Fruit fly (Drosophila melanogaster) whole organism, pupa: ENCODE measurements around the gene lute.

Experiments
- CG14655 ChIP-seq: fragments of 200-800 bp; sonication (Bioruptor generic); optimal IDR thresholded peaks from 3 replicates; lab custom pipeline; 2017; ENCODE audit warnings: mild to moderate bottlenecking, missing biosample characterization, missing genetic modification reagents, missing genetic modification characterization
- CG4496 ChIP-seq: fragments of 200-800 bp; sonication (Bioruptor generic); IDR thresholded peaks from 3 replicates; pipeline ENCODE4 v1.3.6; 2022; ENCODE audit warnings: missing biosample characterization, missing genetic modification characterization
- EcR ChIP-seq: fragments of 200-800 bp; sonication (Bioruptor generic); optimal IDR thresholded peaks from 3 replicates; lab custom pipeline; 2019; ENCODE audit warnings: missing biosample characterization, missing genetic modification characterization, mild to moderate bottlenecking, moderate library complexity, missing genetic modification reagents
- Ets98B ChIP-seq: fragments of 200-800 bp; sonication (Bioruptor generic); IDR thresholded peaks from 2 replicates; pipeline ENCODE4 v1.3.6; 2022; ENCODE audit warnings: missing biosample characterization, missing genetic modification characterization
- gl ChIP-seq: fragments of 200-800 bp; sonication (Bioruptor generic); optimal IDR thresholded peaks from 2 replicates; lab custom pipeline; 2018; ENCODE audit warnings: missing biosample characterization, mild to moderate bottlenecking, missing genetic modification characterization

DNA sequence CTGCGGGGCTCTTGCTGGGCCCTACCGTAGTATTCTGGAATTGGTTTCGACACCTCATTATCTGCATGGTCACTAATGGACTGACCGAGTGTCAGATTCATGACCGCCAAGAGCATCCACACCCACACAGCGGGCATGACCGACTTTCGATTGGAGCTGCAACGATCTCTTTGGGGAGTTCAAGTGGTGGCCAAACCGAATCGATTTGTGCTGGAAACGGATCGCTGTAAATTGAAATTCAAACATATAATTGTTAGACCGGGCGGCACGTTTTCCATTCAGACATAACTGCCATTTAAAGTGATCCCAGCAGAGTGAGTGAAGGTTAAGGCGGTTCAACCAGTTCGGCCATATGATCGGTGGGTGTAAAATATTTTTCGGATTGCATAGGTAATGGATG is 26.7 kb downstream of the lute start, which contains the start of the genes CG42824 and CG42798:
- no peak for TF ChIP-seq CG4496 (GFP tag; lab: Robert Waterston, UW)
- TF ChIP-seq gl (tag; lab: Kevin White, UChicago), result no peak
- TF ChIP-seq CG14655 (GFP tag; lab: Kevin White, UChicago), result no peak
- no peak for TF ChIP-seq EcR (GFP tag; lab: Kevin White, UChicago)
- TF ChIP-seq Ets98B (GFP tag; lab: Robert Waterston, UW), result no peak
